Fruit fly (Drosophila melanogaster) S2 (cell line): Measurements from ENCODE around the gene CG32284.

Experiments used
- CG8478 ChIP-seq: fragments of >200 bp; optimal IDR thresholded peaks from 2 replicates; lab custom pipeline; 2018
- CTCF ChIP-seq, 2 experiments: fragments of >200 bp; optimal IDR thresholded peaks; 2 replicates each; lab custom pipeline; 2018

dm6 chr3L:3184104-3184503 is 2.4 kb upstream of the CG32284 start, which contains the start of gene CG42494:
- TF ChIP-seq CTCF (optimal IDR thresholded peaks at IDR 0.05; lab: Kevin White, UChicago), result no peak
- no peak for TF ChIP-seq CG8478 (lab: Kevin White, UChicago)
